Worm (Caenorhabditis elegans): Measurements from ENCODE around the gene ZK1290.5.

ce11 chrII:7489605-7490004 lies 39.8 kb upstream of the ZK1290.5 start, which contains the start of gene D1022.9:
- no peak for TF ChIP-seq nhr-11 (tag; optimal IDR thresholded peaks at IDR 0.05)
- TF ChIP-seq ztf-11 (tag; optimal IDR thresholded peaks at IDR 0.05): no peak
- TF ChIP-seq unc-30 (tag; optimal IDR thresholded peaks at IDR 0.05): no peak
- no peak for TF ChIP-seq ztf-4 (tag; optimal IDR thresholded peaks at IDR 0.05)
- TF ChIP-seq isw-1 (GFP tag; IDR thresholded peaks at IDR 0.05): no peak
- TF ChIP-seq pag-3 (tag; optimal IDR thresholded peaks at IDR 0.05; ENCODE audit: borderline replicate concordance, insufficient read depth): no peak
- no peak for TF ChIP-seq ces-1 (GFP tag; optimal IDR thresholded peaks at IDR 0.05)
- TF ChIP-seq zag-1 (tag; optimal IDR thresholded peaks at IDR 0.05): no peak
- no peak for TF ChIP-seq nhr-28 (tag; optimal IDR thresholded peaks at IDR 0.05)
- no peak for TF ChIP-seq ama-1 (optimal IDR thresholded peaks at IDR 0.05)
- TF ChIP-seq unc-130 (tag; optimal IDR thresholded peaks at IDR 0.05): no peak
- TF ChIP-seq lin-15B (tag; optimal IDR thresholded peaks at IDR 0.05): no peak
- no peak for TF ChIP-seq fkh-10 (GFP tag; optimal IDR thresholded peaks at IDR 0.05)

Measured in whole organism, L1 larva.